Worm (Caenorhabditis elegans) whole organism, late embryonic: ENCODE measurements around the gene F17C11.11.

ENCODE experiments used
- C08G9.2 ChIP-seq: sonication (generic microtip); optimal IDR thresholded peaks from 2 replicates; lab custom pipeline; 2016; ENCODE audit warnings: mild to moderate bottlenecking, missing genetic modification characterization, moderate library complexity, missing compliant biosample characterization
- C38D4.7 ChIP-seq: fragments of 200-800 bp; sonication (Bioruptor generic); optimal IDR thresholded peaks from 2 replicates; lab custom pipeline; 2018; ENCODE audit warnings: mild to moderate bottlenecking, missing genetic modification characterization, moderate library complexity, missing compliant biosample characterization
- F13H6.1 ChIP-seq: sonication (generic microtip); optimal IDR thresholded peaks from 2 replicates; lab custom pipeline; 2016; ENCODE audit warnings: missing genetic modification characterization, missing compliant biosample characterization
- K09A11.1 ChIP-seq: sonication (generic microtip); optimal IDR thresholded peaks from 2 replicates; lab custom pipeline; 2017; ENCODE audit warnings: antibody characterized with exemption, mild to moderate bottlenecking, missing genetic modification characterization, missing compliant biosample characterization; ENCODE audit not compliant: insufficient read depth
- ahr-1 ChIP-seq: sonication (generic microtip); optimal IDR thresholded peaks from 2 replicates; lab custom pipeline; 2016; ENCODE audit warnings: missing genetic modification characterization, missing compliant biosample characterization
- ama-1 ChIP-seq: fragments of 150-350 bp; optimal IDR thresholded peaks from 2 replicates; lab custom pipeline; 2014
- ceh-18 ChIP-seq: sonication (generic microtip); optimal IDR thresholded peaks from 2 replicates; lab custom pipeline; 2016; ENCODE audit warnings: missing genetic modification characterization, missing compliant biosample characterization
- ceh-22 ChIP-seq: sonication (generic microtip); optimal IDR thresholded peaks from 2 replicates; lab custom pipeline; 2017; ENCODE audit warnings: missing biosample characterization, missing genetic modification characterization
- ceh-30 ChIP-seq: fragments of 150-350 bp; optimal IDR thresholded peaks from 2 replicates; lab custom pipeline; 2014; ENCODE audit warnings: missing biosample characterization, missing genetic modification characterization
- ceh-31 ChIP-seq: sonication (generic microtip); optimal IDR thresholded peaks from 2 replicates; lab custom pipeline; 2016; ENCODE audit warnings: missing genetic modification characterization, missing compliant biosample characterization
- ceh-34 ChIP-seq: sonication (generic microtip); optimal IDR thresholded peaks from 2 replicates; lab custom pipeline; 2016; ENCODE audit warnings: mild to moderate bottlenecking, missing genetic modification characterization, missing compliant biosample characterization
- ceh-45 ChIP-seq: fragments of 200-800 bp; sonication (Bioruptor generic); IDR thresholded peaks from 2 replicates; pipeline ENCODE4 v1.3.6; 2022; ENCODE audit warnings: missing genetic modification reagents, missing genetic modification characterization, missing compliant biosample characterization
- ceh-48 ChIP-seq: sonication (generic microtip); optimal IDR thresholded peaks from 2 replicates; lab custom pipeline; 2016; ENCODE audit warnings: missing genetic modification characterization, inconsistent platforms, missing compliant biosample characterization
- ceh-9 ChIP-seq: sonication (generic microtip); optimal IDR thresholded peaks from 2 replicates; lab custom pipeline; 2016; ENCODE audit warnings: mild to moderate bottlenecking, missing genetic modification characterization, inconsistent platforms, missing compliant biosample characterization
- che-1 ChIP-seq: sonication (generic microtip); optimal IDR thresholded peaks from 2 replicates; lab custom pipeline; 2016; ENCODE audit warnings: mild to moderate bottlenecking, missing genetic modification characterization, missing compliant biosample characterization
- dmd-4 ChIP-seq: sonication (generic microtip); optimal IDR thresholded peaks from 2 replicates; lab custom pipeline; 2016; ENCODE audit warnings: borderline replicate concordance, missing genetic modification characterization, missing compliant biosample characterization
- dve-1 ChIP-seq: sonication (generic microtip); optimal IDR thresholded peaks from 2 replicates; lab custom pipeline; 2017; ENCODE audit warnings: antibody characterized with exemption, mild to moderate bottlenecking, missing genetic modification characterization, missing compliant biosample characterization
- elt-2 ChIP-seq: sonication (generic microtip); optimal IDR thresholded peaks from 2 replicates; lab custom pipeline; 2016; ENCODE audit warnings: missing genetic modification reagents, missing genetic modification characterization, missing compliant biosample characterization
- ets-4 ChIP-seq: sonication (generic microtip); optimal IDR thresholded peaks from 2 replicates; lab custom pipeline; 2016; ENCODE audit warnings: missing genetic modification characterization, missing compliant biosample characterization
- fax-1 ChIP-seq: sonication (generic microtip); optimal IDR thresholded peaks from 2 replicates; lab custom pipeline; 2016; ENCODE audit warnings: missing genotype, missing genetic modification characterization, missing compliant biosample characterization
- fkh-6 ChIP-seq: sonication (generic microtip); optimal IDR thresholded peaks from 2 replicates; lab custom pipeline; 2016; ENCODE audit warnings: missing genetic modification characterization, missing compliant biosample characterization
- hlh-13 ChIP-seq: fragments of 200-800 bp; sonication (Bioruptor generic); optimal IDR thresholded peaks from 2 replicates; lab custom pipeline; 2018; ENCODE audit warnings: mild to moderate bottlenecking, missing genetic modification characterization, missing compliant biosample characterization
- hlh-30 ChIP-seq: sonication (generic microtip); optimal IDR thresholded peaks from 2 replicates; lab custom pipeline; 2017; ENCODE audit warnings: antibody characterized with exemption, missing genetic modification characterization, missing compliant biosample characterization; ENCODE audit not compliant: insufficient read depth
- hlh-8 ChIP-seq: sonication (generic microtip); optimal IDR thresholded peaks from 2 replicates; lab custom pipeline; 2016; ENCODE audit warnings: missing genotype, missing genetic modification characterization, missing compliant biosample characterization
- lim-6 ChIP-seq: sonication (generic microtip); optimal IDR thresholded peaks from 2 replicates; lab custom pipeline; 2016; ENCODE audit warnings: missing genetic modification characterization, missing compliant biosample characterization
- lin-11 ChIP-seq: fragments of 200-800 bp; sonication (Bioruptor generic); optimal IDR thresholded peaks from 2 replicates; lab custom pipeline; 2018; ENCODE audit warnings: mild to moderate bottlenecking, missing genetic modification characterization, missing compliant biosample characterization
- madf-2 ChIP-seq: sonication (generic microtip); optimal IDR thresholded peaks from 2 replicates; lab custom pipeline; 2017; ENCODE audit warnings: missing genetic modification characterization, missing compliant biosample characterization
- nfya-1 ChIP-seq: sonication (generic microtip); optimal IDR thresholded peaks from 2 replicates; lab custom pipeline; 2017; ENCODE audit warnings: missing genetic modification characterization, mild to moderate bottlenecking, missing compliant biosample characterization, antibody characterized with exemption, moderate library complexity
- nhr-11 ChIP-seq: fragments of 150-350 bp; optimal IDR thresholded peaks from 2 replicates; lab custom pipeline; 2014; ENCODE audit warnings: missing biosample characterization, missing genetic modification characterization
- nhr-232 ChIP-seq: sonication (generic microtip); optimal IDR thresholded peaks from 2 replicates; lab custom pipeline; 2016; ENCODE audit warnings: missing genetic modification characterization, missing compliant biosample characterization
- odd-2 ChIP-seq: sonication (generic microtip); optimal IDR thresholded peaks from 2 replicates; lab custom pipeline; 2017; ENCODE audit warnings: antibody characterized with exemption, mild to moderate bottlenecking, missing genetic modification characterization, missing compliant biosample characterization
- pax-1 ChIP-seq: fragments of 150-350 bp; optimal IDR thresholded peaks from 2 replicates; lab custom pipeline; 2014; ENCODE audit warnings: missing biosample characterization, missing genetic modification characterization
- pha-2 ChIP-seq: sonication (generic microtip); optimal IDR thresholded peaks from 2 replicates; lab custom pipeline; 2017; ENCODE audit warnings: mild to moderate bottlenecking, missing genetic modification characterization, missing compliant biosample characterization
- pha-4 ChIP-seq: fragments of 150-350 bp; optimal IDR thresholded peaks from 2 replicates; lab custom pipeline; 2018; ENCODE audit warnings: missing biosample characterization, missing genetic modification reagents, missing genetic modification characterization
- pqm-1 ChIP-seq: sonication (generic microtip); optimal IDR thresholded peaks from 2 replicates; lab custom pipeline; 2016; ENCODE audit warnings: missing genetic modification characterization, missing compliant biosample characterization
- pros-1 ChIP-seq: fragments of 150-350 bp; optimal IDR thresholded peaks from 2 replicates; lab custom pipeline; 2014; ENCODE audit warnings: missing biosample characterization, missing genetic modification reagents, missing genetic modification characterization
- ref-2 ChIP-seq: sonication (generic microtip); optimal IDR thresholded peaks from 2 replicates; lab custom pipeline; 2016; ENCODE audit warnings: missing genetic modification characterization, missing compliant biosample characterization
- rnt-1 ChIP-seq: sonication (generic microtip); optimal IDR thresholded peaks from 2 replicates; lab custom pipeline; 2016; ENCODE audit warnings: missing genetic modification characterization, missing compliant biosample characterization
- tbx-2 ChIP-seq: sonication (generic microtip); optimal IDR thresholded peaks from 2 replicates; lab custom pipeline; 2016; ENCODE audit warnings: missing genetic modification characterization, missing compliant biosample characterization
- unc-3 ChIP-seq, 2 experiments: fragments of 200-800 bp in 1 of 2; sonication (Bioruptor generic) in 1 of 2; sonication (generic microtip) in 1 of 2; conservative IDR thresholded peaks in 1 of 2; optimal IDR thresholded peaks in 1 of 2; 2 replicates each; pipeline versions ENCODE4 v1.3.6 to Lab custom; 2016 to 2022; ENCODE audit warnings: missing compliant biosample characterization in 2 of 2, missing genetic modification characterization in 2 of 2, missing genetic modification reagents in 1 of 2
- unc-42 ChIP-seq: sonication (generic microtip); optimal IDR thresholded peaks from 2 replicates; lab custom pipeline; 2016; ENCODE audit warnings: missing genotype, missing genetic modification characterization, missing compliant biosample characterization
- unc-55 ChIP-seq: sonication (generic microtip); optimal IDR thresholded peaks from 2 replicates; lab custom pipeline; 2017; ENCODE audit warnings: missing biosample characterization, missing genetic modification reagents, missing genetic modification characterization
- unc-86 ChIP-seq: sonication (generic microtip); optimal IDR thresholded peaks from 2 replicates; lab custom pipeline; 2016; ENCODE audit warnings: missing genetic modification characterization, missing compliant biosample characterization
- ztf-16 ChIP-seq: sonication (generic microtip); optimal IDR thresholded peaks from 2 replicates; lab custom pipeline; 2017; ENCODE audit warnings: missing genetic modification characterization, missing compliant biosample characterization

The F17C11.11 gene

ce11 chrV:10951655-10952278, 13.2 kb upstream of the F17C11.11 start, which contains the start of gene F17C11.4:
TSS of gene F17C11.4 (plus strand) at chrV:10951860.
- TF ChIP-seq rnt-1 = peak; percentile 9
- no peak for TF ChIP-seq hlh-13 (GFP tag; lab: Kevin White, UChicago)
- no peak for TF ChIP-seq dve-1 (tag; lab: Kevin White, UChicago)
- TF ChIP-seq unc-55 (GFP tag; lab: Kevin White, UChicago) = peak; percentile 5
- TF ChIP-seq elt-2 (tag; lab: Kevin White, UChicago) = no peak
- TF ChIP-seq ceh-34 (tag; lab: Kevin White, UChicago) = no peak
- peak; percentile 42 for TF ChIP-seq tbx-2 (tag; lab: Kevin White, UChicago)
- no peak for TF ChIP-seq nhr-232
- no peak for TF ChIP-seq C38D4.7 (GFP tag; lab: Kevin White, UChicago)
- TF ChIP-seq nfya-1 = peak; percentile 19
- TF ChIP-seq ceh-30 (tag; lab: Kevin White, UChicago) = no peak
- TF ChIP-seq unc-3 (GFP tag; conservative IDR thresholded peaks at IDR 0.05; lab: Robert Waterston, UW) = no peak
- no peak for TF ChIP-seq unc-3 (tag; optimal IDR thresholded peaks at IDR 0.05; lab: Kevin White, UChicago)
- no peak for TF ChIP-seq pros-1
- no peak for TF ChIP-seq ama-1 (lab: Kevin White, UChicago)
- TF ChIP-seq lin-11 (tag; lab: Kevin White, UChicago) = no peak
- no peak for TF ChIP-seq F13H6.1 (tag; lab: Kevin White, UChicago)
- no peak for TF ChIP-seq dmd-4 (tag; lab: Kevin White, UChicago)
- no peak for TF ChIP-seq unc-86
- TF ChIP-seq nhr-11 (tag; lab: Kevin White, UChicago) = no peak
- TF ChIP-seq pha-4 (tag; lab: Kevin White, UChicago) = no peak
- no peak for TF ChIP-seq lim-6 (tag; lab: Kevin White, UChicago)
- TF ChIP-seq che-1 = no peak
- peak; percentile 90 for TF ChIP-seq ceh-18 (tag; lab: Kevin White, UChicago)
- TF ChIP-seq hlh-30 (tag; lab: Kevin White, UChicago) = peak; percentile 51
- peak; percentile 29 for TF ChIP-seq unc-42
- TF ChIP-seq ets-4 (tag; lab: Kevin White, UChicago) = no peak
- no peak for TF ChIP-seq pax-1 (tag; lab: Kevin White, UChicago)
- peak; percentile 27 for TF ChIP-seq ceh-31 (tag; lab: Kevin White, UChicago)
- TF ChIP-seq ref-2 = no peak
- TF ChIP-seq pha-2 = no peak
- TF ChIP-seq pqm-1 = no peak
- no peak for TF ChIP-seq ceh-9 (tag; lab: Kevin White, UChicago)
- TF ChIP-seq ceh-48 (tag; lab: Kevin White, UChicago) = no peak
- TF ChIP-seq C08G9.2 = peak; percentile 8
- TF ChIP-seq madf-2 (tag; lab: Kevin White, UChicago) = no peak
- TF ChIP-seq fkh-6 (tag; lab: Kevin White, UChicago) = no peak
- no peak for TF ChIP-seq ahr-1 (tag; lab: Kevin White, UChicago)
- TF ChIP-seq hlh-8 (tag; lab: Kevin White, UChicago) = no peak
- TF ChIP-seq odd-2 (tag; lab: Kevin White, UChicago) = no peak
- no peak for TF ChIP-seq fax-1 (tag; lab: Kevin White, UChicago)

ce11 chrV:10949511-10949910, 10.9 kb upstream of the F17C11.11 start, which contains the start of gene col-153:
TSS of gene col-153 (plus strand) at chrV:10949811.
- TF ChIP-seq tbx-2 (tag; lab: Kevin White, UChicago) (no peak), hlh-13 (GFP tag; lab: Kevin White, UChicago) (no peak), ref-2 (no peak), ztf-16 (tag; lab: Kevin White, UChicago) (no peak), ceh-18 (tag; lab: Kevin White, UChicago) (no peak), K09A11.1 (no peak), ceh-48 (tag; lab: Kevin White, UChicago) (no peak), ceh-45 (no peak), ceh-22 (tag; lab: Kevin White, UChicago) (no peak)
- TF ChIP-seq, all 69 proteins: peak for 0
